Fruit fly (Drosophila melanogaster): Measurements from ENCODE around the gene Unc-76.
A peak's percentile ranks its signal among the peaks of the same experiment; 100 is the strongest.

The Unc-76 gene

dm6 chrX:2031308-2031707, 49.1 kb upstream of the Unc-76 start:
- no peak for TF ChIP-seq CG17186 (GFP tag; optimal IDR thresholded peaks at IDR 0.05)
- TF ChIP-seq Elba2 (GFP tag; optimal IDR thresholded peaks at IDR 0.05) = no peak
- no peak for TF ChIP-seq lbe (GFP tag; optimal IDR thresholded peaks at IDR 0.05)
- no peak for TF ChIP-seq gcm2 (GFP tag; optimal IDR thresholded peaks at IDR 0.05)
- TF ChIP-seq PHDP (tag; optimal IDR thresholded peaks at IDR 0.05) = no peak
- TF ChIP-seq CG14710 (tag; optimal IDR thresholded peaks at IDR 0.05) = no peak
- no peak for TF ChIP-seq ac (GFP tag; optimal IDR thresholded peaks at IDR 0.05)
- TF ChIP-seq stwl (tag; optimal IDR thresholded peaks at IDR 0.05) = no peak
- TF ChIP-seq lmd (GFP tag; IDR thresholded peaks at IDR 0.05) = no peak
- TF ChIP-seq CG12104 (GFP tag; optimal IDR thresholded peaks at IDR 0.05) = no peak
- TF ChIP-seq odd (GFP tag; optimal IDR thresholded peaks at IDR 0.05) = no peak

dm6 chrX:2032160-2032801, 48.1 kb upstream of the Unc-76 start:
- TF ChIP-seq ase (GFP tag; IDR thresholded peaks at IDR 0.05) = no peak
- peak; percentile 59 for TF ChIP-seq sens (GFP tag)
- TF ChIP-seq CG8290 (GFP tag; optimal IDR thresholded peaks at IDR 0.05) = peak; percentile 32
- no peak for TF ChIP-seq CG8290 (tag; optimal IDR thresholded peaks at IDR 0.05)
- peak; percentile 80 for TF ChIP-seq Sry-β (GFP tag; optimal IDR thresholded peaks at IDR 0.05)
- no peak for TF ChIP-seq CG17385 (GFP tag; optimal IDR thresholded peaks at IDR 0.05)
- no peak for TF ChIP-seq ash1 (GFP tag; optimal IDR thresholded peaks at IDR 0.05)
- TF ChIP-seq Ssrp (tag; optimal IDR thresholded peaks at IDR 0.05) = peak; percentile 14
- no peak for TF ChIP-seq CG13123 (GFP tag; optimal IDR thresholded peaks at IDR 0.05)
- TF ChIP-seq kah (GFP tag; optimal IDR thresholded peaks at IDR 0.05) = no peak
- no peak for TF ChIP-seq maf-S (GFP tag; optimal IDR thresholded peaks at IDR 0.05)
- no peak for TF ChIP-seq rib (GFP tag; IDR thresholded peaks at IDR 0.05)
- TF ChIP-seq CG11456 (GFP tag; IDR thresholded peaks at IDR 0.05) = no peak

- TF ChIP-seq CG14860 (GFP tag; IDR thresholded peaks at IDR 0.05; ENCODE audit: partially characterized antibody) (no peak), lbe (GFP tag; optimal IDR thresholded peaks at IDR 0.05) (no peak), CG12769 (tag; optimal IDR thresholded peaks at IDR 0.05) (peak; percentile 67), CG6791 (GFP tag; IDR thresholded peaks at IDR 0.05; ENCODE audit: partially characterized antibody) (no peak), Dad (GFP tag; optimal IDR thresholded peaks at IDR 0.05) (no peak), CG3847 (GFP tag; IDR thresholded peaks at IDR 0.05) (no peak), ase (GFP tag; IDR thresholded peaks at IDR 0.05) (no peak), tx (GFP tag; optimal IDR thresholded peaks at IDR 0.05) (no peak), caup (GFP tag; optimal IDR thresholded peaks at IDR 0.05; ENCODE audit: severe bottlenecking) (no peak), ftz-f1 (GFP tag; optimal IDR thresholded peaks at IDR 0.05) (peak; percentile 29), Adf1 (GFP tag; IDR thresholded peaks at IDR 0.05) (peak; percentile 41), schlank (tag; optimal IDR thresholded peaks at IDR 0.05) (no peak), emc (GFP tag; optimal IDR thresholded peaks at IDR 0.05) (no peak), HLHmδ (GFP tag; optimal IDR thresholded peaks at IDR 0.05) (no peak), p53 (GFP tag; optimal IDR thresholded peaks at IDR 0.05) (peak; percentile 90), CG15696 (tag; optimal IDR thresholded peaks at IDR 0.05) (no peak), Pdp1 (GFP tag; optimal IDR thresholded peaks at IDR 0.05) (peak in 1 of 2 experiments; percentile 59), CG16779 (GFP tag; IDR thresholded peaks at IDR 0.05) (no peak), Med (GFP tag) (peak; percentile 73), zen2 (GFP tag; IDR thresholded peaks at IDR 0.05; ENCODE audit: partially characterized antibody) (no peak), Deaf1 (tag; optimal IDR thresholded peaks at IDR 0.05) (peak; percentile 34), sd (tag; optimal IDR thresholded peaks at IDR 0.05) (peak; percentile 84), Camta (GFP tag; optimal IDR thresholded peaks at IDR 0.05) (no peak), CG6854 (GFP tag; optimal IDR thresholded peaks at IDR 0.05) (no peak), maf-S (GFP tag; optimal IDR thresholded peaks at IDR 0.05) (no peak), CG1832 (GFP tag; optimal IDR thresholded peaks at IDR 0.05) (peak; percentile 28), mirr (GFP tag; optimal IDR thresholded peaks at IDR 0.05) (peak; percentile 9)
Measured at dm6 chrX:2032821-2033436, 47.5 kb upstream of the Unc-76 start.
